Worm (Caenorhabditis elegans) whole organism, young adult: ENCODE measurements around the gene W10G11.3.

Experiments
- B0035.1 ChIP-seq: sonication (generic microtip); optimal IDR thresholded peaks from 2 replicates; lab custom pipeline; 2016; ENCODE audit warnings: missing genetic modification characterization, mild to moderate bottlenecking, missing compliant biosample characterization, missing genotype, missing genetic modification reagents
- D2030.7 ChIP-seq: fragments of 200-800 bp; sonication (Bioruptor generic); IDR thresholded peaks from 2 replicates; pipeline ENCODE4 v1.3.6; 2022; ENCODE audit warnings: missing genetic modification reagents, missing genetic modification characterization, missing compliant biosample characterization
- F33H1.4 ChIP-seq: fragments of 200-800 bp; sonication (Bioruptor generic); IDR thresholded peaks from 2 replicates; pipeline ENCODE4 v1.3.6; 2022; ENCODE audit warnings: missing genetic modification reagents, missing genetic modification characterization, missing compliant biosample characterization
- F37B4.10 ChIP-seq: fragments of 200-800 bp; sonication (Bioruptor generic); IDR thresholded peaks from 2 replicates; pipeline ENCODE4 v1.3.6; 2022; ENCODE audit warnings: missing genetic modification characterization, missing compliant biosample characterization
- F55B11.4 ChIP-seq: sonication (generic microtip); optimal IDR thresholded peaks from 2 replicates; lab custom pipeline; 2016; ENCODE audit warnings: missing compliant biosample characterization, missing genetic modification characterization, borderline replicate concordance; ENCODE audit not compliant: insufficient read depth
- K11D2.4 ChIP-seq: fragments of 200-800 bp; sonication (Bioruptor generic); IDR thresholded peaks from 2 replicates; pipeline ENCODE4 v1.3.6; 2022; ENCODE audit warnings: missing genetic modification reagents, missing genetic modification characterization, missing compliant biosample characterization
- K12H6.12 ChIP-seq: fragments of 200-800 bp; sonication (Bioruptor generic); optimal IDR thresholded peaks from 2 replicates; lab custom pipeline; 2018; ENCODE audit warnings: mild to moderate bottlenecking, missing genetic modification characterization, missing compliant biosample characterization
- Y67H2A.10 ChIP-seq: fragments of 200-800 bp; sonication (Bioruptor generic); conservative IDR thresholded peaks from 2 replicates; pipeline ENCODE4 v1.3.6; 2022; ENCODE audit warnings: missing genetic modification reagents, missing genetic modification characterization, missing compliant biosample characterization
- Y95B8A.8 ChIP-seq: fragments of 200-800 bp; sonication (Bioruptor generic); IDR thresholded peaks from 2 replicates; pipeline ENCODE4 v1.3.6; 2022; ENCODE audit warnings: missing genetic modification reagents, missing genetic modification characterization, missing compliant biosample characterization
- ama-1 ChIP-seq, 3 experiments: fragments of 150-350 bp in 1 of 3; sonication (generic microtip) in 2 of 3; optimal IDR thresholded peaks; 2 replicates each; lab custom pipeline; 2014 to 2018; ENCODE audit warnings: missing biosample characterization in 2 of 3, missing genetic modification characterization in 2 of 3, missing genetic modification reagents in 2 of 3
- attf-3 ChIP-seq: fragments of 200-800 bp; sonication (Bioruptor generic); conservative IDR thresholded peaks from 2 replicates; pipeline ENCODE4 v1.3.6; 2022; ENCODE audit warnings: missing genetic modification reagents, missing genetic modification characterization, missing compliant biosample characterization
- attf-5 ChIP-seq: fragments of 200-800 bp; sonication (Bioruptor generic); optimal IDR thresholded peaks from 2 replicates; lab custom pipeline; 2018; ENCODE audit warnings: mild to moderate bottlenecking, missing genetic modification characterization, missing compliant biosample characterization
- cebp-2 ChIP-seq: fragments of 200-800 bp; sonication (Bioruptor generic); IDR thresholded peaks from 2 replicates; pipeline ENCODE4 v1.3.6; 2022; ENCODE audit warnings: missing genetic modification characterization, missing compliant biosample characterization
- ceh-100 ChIP-seq: fragments of 200-800 bp; sonication (Bioruptor generic); IDR thresholded peaks from 2 replicates; pipeline ENCODE4 v1.3.6; 2022; ENCODE audit warnings: missing genetic modification reagents, missing genetic modification characterization, missing compliant biosample characterization
- ceh-40 ChIP-seq: fragments of 200-800 bp; sonication (Bioruptor generic); IDR thresholded peaks from 2 replicates; pipeline ENCODE4 v1.3.6; 2022; ENCODE audit warnings: missing genetic modification characterization, missing compliant biosample characterization
- chd-7 ChIP-seq: sonication (generic microtip); optimal IDR thresholded peaks from 2 replicates; lab custom pipeline; 2016; ENCODE audit warnings: mild to moderate bottlenecking, missing genetic modification characterization, moderate library complexity, missing compliant biosample characterization
- efl-1 ChIP-seq: fragments of 150-350 bp; optimal IDR thresholded peaks from 2 replicates; lab custom pipeline; 2014; ENCODE audit warnings: missing biosample characterization, missing genetic modification reagents, missing genetic modification characterization
- egl-18 ChIP-seq: fragments of 200-800 bp; sonication (Bioruptor generic); IDR thresholded peaks from 2 replicates; pipeline ENCODE4 v1.3.6; 2022; ENCODE audit warnings: missing genetic modification reagents, missing genetic modification characterization, missing compliant biosample characterization
- fkh-3 ChIP-seq: sonication (generic microtip); optimal IDR thresholded peaks from 2 replicates; lab custom pipeline; 2016; ENCODE audit warnings: mild to moderate bottlenecking, missing genetic modification characterization, missing compliant biosample characterization
- gei-17 ChIP-seq: fragments of 200-800 bp; sonication (Bioruptor generic); optimal IDR thresholded peaks from 2 replicates; lab custom pipeline; 2018; ENCODE audit warnings: mild to moderate bottlenecking, missing genetic modification characterization, missing compliant biosample characterization
- hlh-26 ChIP-seq: fragments of 200-800 bp; sonication (Bioruptor generic); conservative IDR thresholded peaks from 2 replicates; pipeline ENCODE4 v1.3.6; 2022; ENCODE audit warnings: missing genetic modification reagents, missing genetic modification characterization, missing compliant biosample characterization
- hmg-1.2 ChIP-seq: fragments of 200-800 bp; sonication (Bioruptor generic); IDR thresholded peaks from 2 replicates; pipeline ENCODE4 v1.3.6; 2022; ENCODE audit warnings: missing genetic modification reagents, missing genetic modification characterization, missing compliant biosample characterization
- lin-35 ChIP-seq, 3 experiments: fragments of 150-350 bp in 2 of 3; sonication (generic microtip) in 1 of 3; optimal IDR thresholded peaks; 2 replicates each; lab custom pipeline; 2014 to 2018; ENCODE audit warnings: missing biosample characterization in 3 of 3, missing genetic modification characterization in 3 of 3, missing genetic modification reagents in 3 of 3
- lin-40 ChIP-seq: sonication (generic microtip); optimal IDR thresholded peaks from 2 replicates; lab custom pipeline; 2016; ENCODE audit warnings: missing genetic modification characterization, mild to moderate bottlenecking, missing compliant biosample characterization, missing genotype, missing genetic modification reagents
- lin-54 ChIP-seq: fragments of 200-800 bp; sonication (Bioruptor generic); optimal IDR thresholded peaks from 2 replicates; lab custom pipeline; 2018; ENCODE audit warnings: mild to moderate bottlenecking, missing genetic modification characterization, missing compliant biosample characterization
- lsl-1 ChIP-seq: fragments of 200-800 bp; sonication (Bioruptor generic); optimal IDR thresholded peaks from 2 replicates; lab custom pipeline; 2018; ENCODE audit warnings: mild to moderate bottlenecking, missing genetic modification characterization, moderate library complexity, missing compliant biosample characterization
- madf-3 ChIP-seq: fragments of 200-800 bp; sonication (Bioruptor generic); IDR thresholded peaks from 2 replicates; pipeline ENCODE4 v1.3.6; 2022; ENCODE audit warnings: missing genetic modification reagents, missing genetic modification characterization, missing compliant biosample characterization
- madf-6 ChIP-seq: fragments of 200-800 bp; sonication (Bioruptor generic); IDR thresholded peaks from 2 replicates; pipeline ENCODE4 v1.3.6; 2022; ENCODE audit warnings: missing genetic modification reagents, missing genetic modification characterization, missing compliant biosample characterization
- madf-8 ChIP-seq: fragments of 200-800 bp; sonication (Bioruptor generic); conservative IDR thresholded peaks from 2 replicates; pipeline ENCODE4 v1.3.6; 2022; ENCODE audit warnings: missing genetic modification reagents, missing genetic modification characterization, missing compliant biosample characterization
- mcd-1 ChIP-seq: fragments of 200-800 bp; sonication (Bioruptor generic); IDR thresholded peaks from 2 replicates; pipeline ENCODE4 v1.3.6; 2022; ENCODE audit warnings: missing genetic modification reagents, missing genetic modification characterization, missing compliant biosample characterization
- mes-4 ChIP-seq: sonication (generic microtip); optimal IDR thresholded peaks from 2 replicates; lab custom pipeline; 2016; ENCODE audit warnings: missing genotype, missing genetic modification characterization, missing compliant biosample characterization
- mxl-1 ChIP-seq: sonication (generic microtip); optimal IDR thresholded peaks from 2 replicates; lab custom pipeline; 2016; ENCODE audit warnings: missing genetic modification characterization, missing compliant biosample characterization
- nhr-120 ChIP-seq: fragments of 200-800 bp; sonication (Bioruptor generic); IDR thresholded peaks from 2 replicates; pipeline ENCODE4 v1.3.6; 2022; ENCODE audit warnings: missing genetic modification characterization, missing compliant biosample characterization
- pbrm-1 ChIP-seq: fragments of 200-800 bp; sonication (Bioruptor generic); IDR thresholded peaks from 2 replicates; pipeline ENCODE4 v1.3.6; 2022; ENCODE audit warnings: missing genetic modification reagents, missing genetic modification characterization, missing compliant biosample characterization
- pha-4 ChIP-seq: fragments of 150-350 bp; sonication (generic microtip); optimal IDR thresholded peaks from 2 replicates; lab custom pipeline; 2014; ENCODE audit warnings: missing biosample characterization, missing genetic modification reagents, missing genetic modification characterization
- snpc-4 ChIP-seq, 5 experiments: fragments of 150-350 bp in 1 of 5; sonication (generic microtip) in 4 of 5; optimal IDR thresholded peaks; 2 replicates each; lab custom pipeline; 2014 to 2018; ENCODE audit warnings: missing genetic modification characterization in 5 of 5, missing biosample characterization in 3 of 5, antibody characterized with exemption in 2 of 5, mild to moderate bottlenecking in 2 of 5, missing compliant biosample characterization in 2 of 5, missing genotype in 2 of 5, moderate library complexity in 2 of 5, missing genetic modification reagents in 1 of 5
- tbp1 ChIP-seq: fragments of 200-800 bp; sonication (Bioruptor generic); optimal IDR thresholded peaks from 2 replicates; lab custom pipeline; 2018; ENCODE audit warnings: mild to moderate bottlenecking, missing genetic modification characterization, missing compliant biosample characterization
- xnd-1 ChIP-seq: sonication (generic microtip); optimal IDR thresholded peaks from 2 replicates; lab custom pipeline; 2016; ENCODE audit warnings: missing genotype, missing genetic modification reagents, missing genetic modification characterization, missing compliant biosample characterization
- zfh-2 ChIP-seq: fragments of 200-800 bp; sonication (Bioruptor generic); conservative IDR thresholded peaks from 2 replicates; pipeline ENCODE4 v1.3.6; 2022; ENCODE audit warnings: missing genetic modification reagents, missing genetic modification characterization, missing compliant biosample characterization
- ztf-26 ChIP-seq: sonication (generic microtip); optimal IDR thresholded peaks from 2 replicates; lab custom pipeline; 2017; ENCODE audit warnings: missing genetic modification characterization, missing compliant biosample characterization
- ztf-28 ChIP-seq: fragments of 200-800 bp; sonication (Bioruptor generic); IDR thresholded peaks from 2 replicates; pipeline ENCODE4 v1.3.6; 2022; ENCODE audit warnings: missing genetic modification reagents, missing genetic modification characterization, missing compliant biosample characterization

W10G11.3 gene

ce11 chrII:3557417-3557816 lies 4.9 kb downstream of the W10G11.3 start, which contains the start of gene lgc-45:
Gene lgc-45 (plus strand): TSS chrII:3557472.
- TF ChIP-seq lin-54 (no peak), zfh-2 (GFP tag; lab: Robert Waterston, UW) (peak; percentile 72)
- TF ChIP-seq, all 124 proteins: peak for 1

- TF ChIP-seq ztf-28 (GFP tag; lab: Robert Waterston, UW) = no peak
- TF ChIP-seq ceh-100 = no peak
- no peak for TF ChIP-seq fkh-3
- no peak for TF ChIP-seq tbp1
- TF ChIP-seq F55B11.4 (tag; lab: Kevin White, UChicago) = no peak
- TF ChIP-seq K11D2.4 = no peak
- no peak for TF ChIP-seq F37B4.10 (GFP tag; lab: Robert Waterston, UW)
- TF ChIP-seq ama-1 (optimal IDR thresholded peaks at IDR 0.05; lab: Kevin White, UChicago) = no peak
- TF ChIP-seq ama-1 (GFP tag; optimal IDR thresholded peaks at IDR 0.05; lab: Kevin White, UChicago) = no peak
- no peak for TF ChIP-seq hmg-1.2 (GFP tag; lab: Robert Waterston, UW)
- TF ChIP-seq, all 124 proteins: peak for 0
These were observed 5.7 kb downstream of the W10G11.3 start for ce11 chrII:3556584-3556983.

- TF ChIP-seq hmg-1.2 (GFP tag; lab: Robert Waterston, UW) (peak; percentile 23; the same call in 1 of the 2 replicates), Y95B8A.8 (no peak), lin-40 (tag; lab: Kevin White, UChicago) (peak; percentile 12), mcd-1 (GFP tag; lab: Robert Waterston, UW) (peak; percentile 49)
These were observed 7.0 kb downstream of the W10G11.3 start for ce11 chrII:3555281-3555680.

DNA sequence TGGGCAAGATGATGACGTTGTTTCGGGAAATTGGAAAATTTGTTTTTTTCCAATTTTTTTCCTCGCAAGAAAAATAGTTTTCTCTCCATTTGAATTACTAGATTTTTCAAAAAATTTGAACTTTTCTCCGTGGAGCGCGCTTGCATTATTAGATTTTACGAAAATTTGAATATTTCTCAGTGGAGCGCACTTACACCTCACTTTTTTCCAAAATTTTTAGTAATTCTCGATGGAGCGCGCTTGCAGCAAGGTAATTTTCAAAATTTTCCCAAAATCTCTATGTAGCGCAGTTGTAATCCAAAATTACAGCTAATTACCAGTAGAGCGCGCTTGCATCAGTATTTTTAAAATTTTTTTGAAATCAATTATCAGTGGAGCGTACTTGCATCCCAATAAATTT lies 7.6 kb downstream of the W10G11.3 start:
- no peak for TF ChIP-seq Y67H2A.10 (GFP tag; lab: Robert Waterston, UW)
- peak; percentile 56 for TF ChIP-seq lin-54
- TF ChIP-seq hlh-26 (GFP tag; lab: Robert Waterston, UW) = no peak
- no peak for TF ChIP-seq pha-4 (tag; lab: Kevin White, UChicago)
- TF ChIP-seq B0035.1 (tag; lab: Kevin White, UChicago) = no peak
- 0 out of 2 replicates have a peak, but pooled peaks have one; percentile 14 for TF ChIP-seq F33H1.4 (GFP tag; lab: Robert Waterston, UW)
- no peak for TF ChIP-seq gei-17 (GFP tag; lab: Kevin White, UChicago)
- TF ChIP-seq xnd-1 (tag; lab: Kevin White, UChicago) = peak; percentile 55
- no peak for TF ChIP-seq ama-1 (optimal IDR thresholded peaks at IDR 0.05; lab: Kevin White, UChicago)
- TF ChIP-seq ama-1 (GFP tag; optimal IDR thresholded peaks at IDR 0.05; lab: Kevin White, UChicago) = no peak
- no peak for TF ChIP-seq mes-4 (tag; lab: Kevin White, UChicago)
- no peak for TF ChIP-seq K12H6.12 (tag; lab: Kevin White, UChicago)
- peak; percentile 75 for TF ChIP-seq mcd-1 (GFP tag; lab: Robert Waterston, UW)
- no peak for TF ChIP-seq attf-3 (GFP tag; lab: Robert Waterston, UW)
- TF ChIP-seq D2030.7 = 0 out of 2 replicates have a peak, but pooled peaks have one; percentile 11
- no peak for TF ChIP-seq ceh-40 (GFP tag; lab: Robert Waterston, UW)
- no peak for TF ChIP-seq pbrm-1 (GFP tag; lab: Robert Waterston, UW)
- peak; percentile 11 for TF ChIP-seq lsl-1 (GFP tag; lab: Kevin White, UChicago)
- peak; percentile 49 for TF ChIP-seq madf-6 (GFP tag; lab: Robert Waterston, UW)

DNA sequence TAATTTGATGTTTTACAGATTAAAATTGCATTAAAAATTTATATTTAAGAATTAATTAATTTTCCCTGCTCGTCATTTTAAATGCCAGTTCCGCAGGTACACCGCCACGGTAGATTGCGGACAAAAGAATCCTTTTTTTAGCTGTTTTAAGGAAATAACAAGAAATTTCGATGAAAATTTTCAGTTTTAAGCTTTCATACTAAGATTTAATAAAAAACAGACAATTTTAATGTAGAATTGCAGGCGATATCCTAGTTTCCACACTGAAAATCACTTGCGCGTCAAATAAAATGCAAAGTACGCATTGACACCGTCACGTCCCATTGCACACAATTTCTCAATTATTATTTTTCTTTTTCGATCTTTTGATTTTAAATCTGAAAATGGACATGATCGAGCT lies 8.9 kb downstream of the W10G11.3 start, which contains the start of gene dnc-3:
TSS of gene dnc-3 (plus strand) at position 272 of the 400 bp plus-strand sequence.
- TF ChIP-seq lin-35 (GFP tag; optimal IDR thresholded peaks at IDR 0.05; lab: Kevin White, UChicago) (peak in 1 of 3 experiments; percentile 31), efl-1 (peak; percentile 24), F55B11.4 (tag; lab: Kevin White, UChicago) (no peak), nhr-120 (GFP tag; lab: Robert Waterston, UW) (no peak), snpc-4 (GFP tag; optimal IDR thresholded peaks at IDR 0.05; lab: Kevin White, UChicago) (no peak), snpc-4 (tag; optimal IDR thresholded peaks at IDR 0.05; lab: Kevin White, UChicago) (peak in 1 of 4 experiments; percentile 45), madf-6 (GFP tag; lab: Robert Waterston, UW) (peak; percentile 73; the same call in 1 of the 2 replicates), F33H1.4 (GFP tag; lab: Robert Waterston, UW) (peak; percentile 50; the same call in 1 of the 2 replicates), madf-3 (GFP tag; lab: Robert Waterston, UW) (no peak), cebp-2 (GFP tag; lab: Robert Waterston, UW) (no peak), egl-18 (GFP tag; lab: Robert Waterston, UW) (no peak), attf-5 (GFP tag; lab: Kevin White, UChicago) (peak; percentile 45), mxl-1 (no peak), madf-8 (GFP tag; lab: Robert Waterston, UW) (peak; percentile 53), ztf-26 (peak; percentile 37), chd-7 (tag; lab: Kevin White, UChicago) (no peak), hlh-26 (GFP tag; lab: Robert Waterston, UW) (no peak)
